Fruit fly (Drosophila melanogaster) whole organism, embryonic: ENCODE data around the gene CG7550.

ENCODE experiments used
- ATbp ChIP-seq: fragments of 200-800 bp; sonication (Bioruptor generic); optimal IDR thresholded peaks from 2 replicates; lab custom pipeline; 2017; ENCODE audit warnings: missing biosample characterization, mild to moderate bottlenecking, missing genetic modification characterization, missing genetic modification reagents
- CG10366 ChIP-seq: fragments of 200-800 bp; sonication (Bioruptor generic); IDR thresholded peaks from 2 replicates; pipeline ENCODE4 v1.3.6; 2022; ENCODE audit warnings: missing biosample characterization, missing genetic modification characterization
- CG11456 ChIP-seq: fragments of 200-800 bp; sonication (Bioruptor generic); IDR thresholded peaks from 3 replicates; pipeline ENCODE4 v1.3.6; 2022; ENCODE audit warnings: missing biosample characterization, missing genetic modification characterization
- CG1233 ChIP-seq: fragments of 200-800 bp; sonication (Bioruptor generic); optimal IDR thresholded peaks from 4 replicates; lab custom pipeline; 2018; ENCODE audit warnings: missing biosample characterization, mild to moderate bottlenecking, missing genetic modification characterization
- CG17186 ChIP-seq: fragments of 200-800 bp; sonication (Bioruptor generic); optimal IDR thresholded peaks from 3 replicates; lab custom pipeline; 2017; ENCODE audit warnings: missing biosample characterization, missing genetic modification reagents, missing genetic modification characterization
- CG17361 ChIP-seq: fragments of 200-800 bp; sonication (Bioruptor generic); IDR thresholded peaks from 3 replicates; pipeline ENCODE4 v1.3.6; 2022; ENCODE audit warnings: missing biosample characterization, missing genetic modification characterization
- CG17385 ChIP-seq: fragments of 200-800 bp; sonication (Bioruptor generic); optimal IDR thresholded peaks from 3 replicates; lab custom pipeline; 2018; ENCODE audit warnings: missing biosample characterization, mild to moderate bottlenecking, missing genetic modification characterization
- CG17568 ChIP-seq: fragments of 200-800 bp; sonication (Bioruptor generic); optimal IDR thresholded peaks from 2 replicates; lab custom pipeline; 2018; ENCODE audit warnings: missing biosample characterization, mild to moderate bottlenecking, missing genetic modification characterization, moderate library complexity
- CG1792 ChIP-seq: fragments of 200-800 bp; sonication (Bioruptor generic); optimal IDR thresholded peaks from 2 replicates; lab custom pipeline; 2016; ENCODE audit warnings: missing biosample characterization, missing genetic modification characterization
- CG18476 ChIP-seq: fragments of 200-800 bp; sonication (Bioruptor generic); optimal IDR thresholded peaks from 2 replicates; lab custom pipeline; 2016; ENCODE audit warnings: missing biosample characterization, mild to moderate bottlenecking, missing genetic modification characterization
- CG30403 ChIP-seq: fragments of 200-800 bp; sonication (Bioruptor generic); optimal IDR thresholded peaks from 3 replicates; lab custom pipeline; 2016; ENCODE audit warnings: missing biosample characterization, missing genetic modification characterization
- CG33213 ChIP-seq: fragments of 200-800 bp; sonication (Bioruptor generic); optimal IDR thresholded peaks from 3 replicates; lab custom pipeline; 2016; ENCODE audit warnings: missing biosample characterization, missing genetic modification characterization
- CG3995 ChIP-seq: fragments of 200-800 bp; sonication (Bioruptor generic); optimal IDR thresholded peaks from 3 replicates; lab custom pipeline; 2016; ENCODE audit warnings: missing biosample characterization, missing genetic modification characterization
- CG42726 ChIP-seq: fragments of 200-800 bp; sonication (Bioruptor generic); IDR thresholded peaks from 2 replicates; pipeline ENCODE4 v1.3.6; 2022; ENCODE audit warnings: missing biosample characterization, missing genetic modification characterization; ENCODE audit not compliant: partially characterized antibody
- CG4854 ChIP-seq: fragments of 200-800 bp; sonication (Bioruptor generic); optimal IDR thresholded peaks from 2 replicates; lab custom pipeline; 2016; ENCODE audit warnings: missing biosample characterization, missing genetic modification characterization, inconsistent platforms
- CG5180 ChIP-seq: fragments of 200-800 bp; sonication (Bioruptor generic); optimal IDR thresholded peaks from 3 replicates; lab custom pipeline; 2017; ENCODE audit warnings: missing biosample characterization, missing genetic modification characterization, mild to moderate bottlenecking, moderate library complexity, missing genetic modification reagents
- CG7271 ChIP-seq: fragments of 200-800 bp; sonication (Bioruptor generic); optimal IDR thresholded peaks from 2 replicates; lab custom pipeline; 2018; ENCODE audit warnings: missing biosample characterization, mild to moderate bottlenecking, missing genetic modification characterization, moderate library complexity
- CG7839 ChIP-seq: fragments of 200-800 bp; sonication (Bioruptor generic); optimal IDR thresholded peaks from 3 replicates; lab custom pipeline; 2018; ENCODE audit warnings: missing biosample characterization, mild to moderate bottlenecking, missing genetic modification characterization, moderate library complexity
- CG7963 ChIP-seq: fragments of 200-800 bp; sonication (Bioruptor generic); IDR thresholded peaks from 3 replicates; pipeline ENCODE4 v1.3.6; 2022; ENCODE audit warnings: missing biosample characterization, missing genetic modification characterization; ENCODE audit not compliant: partially characterized antibody
- D19A ChIP-seq: fragments of 200-800 bp; optimal IDR thresholded peaks from 3 replicates; lab custom pipeline; 2019; ENCODE audit warnings: missing biosample characterization, mild to moderate bottlenecking, missing genetic modification characterization, moderate library complexity
- D19B ChIP-seq: fragments of 200-800 bp; sonication (Bioruptor generic); optimal IDR thresholded peaks from 2 replicates; lab custom pipeline; 2017; ENCODE audit warnings: missing biosample characterization, mild to moderate bottlenecking, missing genetic modification characterization
- Fer1 ChIP-seq: fragments of 200-800 bp; sonication (Bioruptor generic); optimal IDR thresholded peaks from 2 replicates; lab custom pipeline; 2017; ENCODE audit warnings: missing biosample characterization, mild to moderate bottlenecking, missing genetic modification characterization
- Fer2 ChIP-seq: fragments of 200-800 bp; sonication (Bioruptor generic); optimal IDR thresholded peaks from 2 replicates; lab custom pipeline; 2018; ENCODE audit warnings: missing biosample characterization, mild to moderate bottlenecking, missing genetic modification characterization, moderate library complexity
- H2.0 ChIP-seq: fragments of 200-800 bp; sonication (Bioruptor generic); IDR thresholded peaks from 2 replicates; pipeline ENCODE4 v1.3.6; 2022; ENCODE audit warnings: missing biosample characterization, missing genetic modification characterization
- Hr3 ChIP-seq: fragments of 200-800 bp; sonication (Bioruptor generic); optimal IDR thresholded peaks from 3 replicates; lab custom pipeline; 2016; ENCODE audit warnings: missing biosample characterization, missing genetic modification characterization
- Meics ChIP-seq: fragments of 200-800 bp; sonication (Bioruptor generic); optimal IDR thresholded peaks from 2 replicates; lab custom pipeline; 2017; ENCODE audit warnings: missing biosample characterization, mild to moderate bottlenecking, missing genetic modification characterization
- Myb ChIP-seq: fragments of 200-800 bp; sonication (Bioruptor generic); optimal IDR thresholded peaks from 2 replicates; lab custom pipeline; 2016; ENCODE audit warnings: missing biosample characterization, missing genetic modification characterization
- NFAT ChIP-seq: fragments of 200-800 bp; sonication (Bioruptor generic); IDR thresholded peaks from 2 replicates; pipeline ENCODE4 v1.3.6; 2022; ENCODE audit warnings: missing biosample characterization, missing genetic modification characterization
- Oli ChIP-seq: fragments of 200-800 bp; sonication (Bioruptor generic); optimal IDR thresholded peaks from 2 replicates; lab custom pipeline; 2018; ENCODE audit warnings: missing biosample characterization, mild to moderate bottlenecking, missing genetic modification characterization, moderate library complexity
- Pdp1 ChIP-seq, 2 experiments: fragments of 200-800 bp; sonication (Bioruptor generic); optimal IDR thresholded peaks; 3 replicates each; lab custom pipeline; 2016; ENCODE audit warnings: missing biosample characterization in 2 of 2, missing genetic modification characterization in 2 of 2, mild to moderate bottlenecking in 1 of 2, moderate library complexity in 1 of 2
- Rx ChIP-seq: fragments of 200-800 bp; sonication (Bioruptor generic); IDR thresholded peaks from 2 replicates; pipeline ENCODE4 v1.3.6; 2022; ENCODE audit warnings: missing biosample characterization, missing genetic modification characterization
- Spps ChIP-seq: fragments of 200-800 bp; sonication (Bioruptor generic); optimal IDR thresholded peaks from 2 replicates; lab custom pipeline; 2018; ENCODE audit warnings: missing biosample characterization, mild to moderate bottlenecking, missing genetic modification characterization
- Xrp1 ChIP-seq: fragments of 200-800 bp; sonication (Bioruptor generic); IDR thresholded peaks from 2 replicates; pipeline ENCODE4 v1.3.6; 2022; ENCODE audit warnings: missing biosample characterization, missing genetic modification characterization
- abd-A ChIP-seq: fragments of 200-800 bp; sonication (Bioruptor generic); optimal IDR thresholded peaks from 3 replicates; lab custom pipeline; 2019; ENCODE audit warnings: missing biosample characterization, mild to moderate bottlenecking, missing genetic modification characterization, moderate library complexity
- aop ChIP-seq: fragments of 200-800 bp; sonication (Bioruptor generic); IDR thresholded peaks from 2 replicates; pipeline ENCODE4 v1.3.6; 2022; ENCODE audit warnings: missing biosample characterization, missing genetic modification characterization
- az2 ChIP-seq: fragments of 200-800 bp; sonication (Bioruptor generic); optimal IDR thresholded peaks from 3 replicates; lab custom pipeline; 2016; ENCODE audit warnings: missing biosample characterization, missing genetic modification characterization
- chm ChIP-seq: fragments of 200-800 bp; sonication (Bioruptor generic); IDR thresholded peaks from 2 replicates; pipeline ENCODE4 v1.3.6; 2022; ENCODE audit warnings: missing biosample characterization, missing genetic modification characterization
- crp ChIP-seq, 2 experiments: fragments of 200-800 bp; sonication (Bioruptor generic); optimal IDR thresholded peaks; 2 replicates in 1 of 2; 3 replicates in 1 of 2; lab custom pipeline; 2017; ENCODE audit warnings: missing biosample characterization in 2 of 2, missing genetic modification characterization in 2 of 2, mild to moderate bottlenecking in 1 of 2, moderate library complexity in 1 of 2
- cwo ChIP-seq: fragments of 200-800 bp; sonication (Bioruptor generic); optimal IDR thresholded peaks from 3 replicates; lab custom pipeline; 2017; ENCODE audit warnings: missing biosample characterization, missing genetic modification characterization, mild to moderate bottlenecking, moderate library complexity, missing genetic modification reagents
- dpn ChIP-seq, 2 experiments: fragments of 200-800 bp; sonication (Bioruptor generic); optimal IDR thresholded peaks; 3 replicates each; lab custom pipeline; 2016; ENCODE audit warnings: missing biosample characterization in 2 of 2, missing genetic modification characterization in 2 of 2
- exex ChIP-seq: fragments of 200-800 bp; sonication (Bioruptor generic); optimal IDR thresholded peaks from 4 replicates; lab custom pipeline; 2018; ENCODE audit warnings: missing biosample characterization, mild to moderate bottlenecking, missing genetic modification characterization, moderate library complexity
- ham ChIP-seq: fragments of 200-800 bp; sonication (Bioruptor generic); IDR thresholded peaks from 2 replicates; pipeline ENCODE4 v1.3.6; 2022; ENCODE audit warnings: missing biosample characterization, missing genetic modification characterization
- lmd ChIP-seq: fragments of 200-800 bp; sonication (Bioruptor generic); IDR thresholded peaks from 2 replicates; pipeline ENCODE4 v1.3.6; 2022; ENCODE audit warnings: missing biosample characterization, missing genetic modification characterization
- nau ChIP-seq: fragments of 200-800 bp; sonication (Bioruptor generic); optimal IDR thresholded peaks from 3 replicates; lab custom pipeline; 2017; ENCODE audit warnings: missing biosample characterization, mild to moderate bottlenecking, missing genetic modification characterization, missing genetic modification reagents
- pan ChIP-seq, 4 experiments: fragments of >200 bp in 3 of 4; fragments of 200-800 bp in 1 of 4; sonication (Bioruptor generic) in 1 of 4; optimal IDR thresholded peaks in 3 of 4; IDR thresholded peaks in 1 of 4; 2 replicates each; pipeline versions ENCODE4 v1.3.6 to Lab custom; 2017 to 2022; ENCODE audit warnings: missing biosample characterization in 2 of 4, missing genetic modification characterization in 2 of 4, mixed read lengths in 1 of 4
- pb ChIP-seq: fragments of 200-800 bp; sonication (Bioruptor generic); optimal IDR thresholded peaks from 3 replicates; lab custom pipeline; 2016; ENCODE audit warnings: missing biosample characterization, missing genetic modification characterization
- pros ChIP-seq: fragments of 200-800 bp; sonication (Bioruptor generic); optimal IDR thresholded peaks from 3 replicates; lab custom pipeline; 2019; ENCODE audit warnings: missing biosample characterization, mild to moderate bottlenecking, missing genetic modification characterization, moderate library complexity
- toy ChIP-seq: fragments of 200-800 bp; sonication (Bioruptor generic); IDR thresholded peaks from 2 replicates; pipeline ENCODE4 v1.3.6; 2022; ENCODE audit warnings: missing biosample characterization, missing genetic modification characterization
- ttk ChIP-seq: fragments of 200-800 bp; sonication (Bioruptor generic); IDR thresholded peaks from 2 replicates; pipeline ENCODE4 v2.1.2; 2022; ENCODE audit warnings: missing biosample characterization, missing genetic modification characterization
- yki ChIP-seq: fragments of >200 bp; optimal IDR thresholded peaks from 3 replicates; lab custom pipeline; 2018

CG7550 gene

dm6 chr3L:8094652-8095129 is 29.6 kb downstream of the CG7550 start (continued):
- TF ChIP-seq CG11456 (no peak), CG33213 (GFP tag; lab: Kevin White, UChicago) (no peak), Hr3 (GFP tag; lab: Kevin White, UChicago) (peak; percentile 16), aop (no peak), NFAT (GFP tag; lab: Robert Waterston, UW) (peak; percentile 45; the same call in 1 of the 2 replicates), D19B (GFP tag; lab: Kevin White, UChicago) (peak; percentile 78), pros (GFP tag; lab: Kevin White, UChicago) (no peak), dpn (GFP tag; optimal IDR thresholded peaks at IDR 0.05; lab: Kevin White, UChicago) (peak in 1 of 2 experiments; percentile 4), yki (no peak), CG18476 (GFP tag; lab: Kevin White, UChicago) (no peak), CG7271 (tag; lab: Kevin White, UChicago) (no peak), CG7963 (GFP tag; lab: Robert Waterston, UW) (no peak), CG7839 (tag; lab: Kevin White, UChicago) (peak; percentile 28), CG17361 (GFP tag; lab: Robert Waterston, UW) (0 out of 3 replicates have a peak, but pooled peaks have one; percentile 44), CG1233 (GFP tag; lab: Kevin White, UChicago) (no peak), Spps (tag; lab: Kevin White, UChicago) (no peak), Xrp1 (no peak), Meics (peak; percentile 56), Fer1 (GFP tag; lab: Kevin White, UChicago) (no peak), Myb (no peak), Pdp1 (GFP tag; optimal IDR thresholded peaks at IDR 0.05; lab: Kevin White, UChicago) (no peak), az2 (GFP tag; lab: Kevin White, UChicago) (no peak), chm (no peak), CG42726 (GFP tag; lab: Robert Waterston, UW) (no peak), H2.0 (GFP tag; lab: Robert Waterston, UW) (no peak), ttk (GFP tag; lab: Robert Waterston, UW) (no peak), CG17186 (GFP tag; lab: Kevin White, UChicago) (no peak), crp (GFP tag; optimal IDR thresholded peaks at IDR 0.05; lab: Kevin White, UChicago) (no peak), CG17568 (GFP tag; lab: Kevin White, UChicago) (no peak), cwo (GFP tag; lab: Kevin White, UChicago) (peak; percentile 76), pb (GFP tag; lab: Kevin White, UChicago) (no peak), Rx (GFP tag; lab: Robert Waterston, UW) (no peak), CG10366 (no peak), toy (GFP tag; lab: Robert Waterston, UW) (no peak), D19A (peak; percentile 38), exex (tag; lab: Kevin White, UChicago) (no peak), Oli (tag; lab: Kevin White, UChicago) (peak; percentile 3), ham (no peak), abd-A (peak; percentile 18), lmd (GFP tag; lab: Robert Waterston, UW) (peak; percentile 11; the same call in 1 of the 2 replicates), CG3995 (GFP tag; lab: Kevin White, UChicago) (no peak), pan (optimal IDR thresholded peaks at IDR 0.05; lab: Kevin White, UChicago) (no peak), pan (GFP tag; optimal IDR thresholded peaks at IDR 0.05 in 1 of 2, IDR thresholded peaks at IDR 0.05 in 1 of 2) (peak in 1 of 2 experiments; percentile 46), ATbp (no peak), Fer2 (tag; lab: Kevin White, UChicago) (no peak), CG4854 (GFP tag; lab: Kevin White, UChicago) (no peak), CG1792 (no peak), CG17385 (GFP tag; lab: Kevin White, UChicago) (peak; percentile 60), nau (GFP tag; lab: Kevin White, UChicago) (no peak), CG5180 (GFP tag; lab: Kevin White, UChicago) (no peak), CG30403 (GFP tag; lab: Kevin White, UChicago) (no peak)
